Fruit fly (Drosophila melanogaster) whole organism, embryonic: Measurements from ENCODE around the gene Nup153.

ENCODE experiments used
- CG12104 ChIP-seq: fragments of 200-800 bp; sonication (Bioruptor generic); optimal IDR thresholded peaks from 3 replicates; lab custom pipeline; 2016; ENCODE audit warnings: missing biosample characterization, missing genetic modification characterization
- CG17912 ChIP-seq: fragments of 200-800 bp; sonication (Bioruptor generic); optimal IDR thresholded peaks from 2 replicates; lab custom pipeline; 2018; ENCODE audit warnings: missing biosample characterization, mild to moderate bottlenecking, missing genetic modification characterization
- CG4820 ChIP-seq: fragments of 200-800 bp; sonication (Bioruptor generic); optimal IDR thresholded peaks from 3 replicates; lab custom pipeline; 2016; ENCODE audit warnings: missing biosample characterization, missing genetic modification characterization
- CG8281 ChIP-seq: fragments of 200-800 bp; sonication (Bioruptor generic); optimal IDR thresholded peaks from 2 replicates; lab custom pipeline; 2018; ENCODE audit warnings: missing biosample characterization, mild to moderate bottlenecking, missing genetic modification characterization, moderate library complexity
- CG8478 ChIP-seq: fragments of >200 bp; optimal IDR thresholded peaks from 2 replicates; lab custom pipeline; 2018
- D19B ChIP-seq: fragments of 200-800 bp; sonication (Bioruptor generic); optimal IDR thresholded peaks from 2 replicates; lab custom pipeline; 2017; ENCODE audit warnings: missing biosample characterization, mild to moderate bottlenecking, missing genetic modification characterization
- Pdp1 ChIP-seq, 2 experiments: fragments of 200-800 bp; sonication (Bioruptor generic); optimal IDR thresholded peaks; 3 replicates each; lab custom pipeline; 2016; ENCODE audit warnings: missing biosample characterization in 2 of 2, missing genetic modification characterization in 2 of 2, mild to moderate bottlenecking in 1 of 2, moderate library complexity in 1 of 2
- Ravus ChIP-seq: fragments of 200-800 bp; sonication (Bioruptor generic); IDR thresholded peaks from 2 replicates; pipeline ENCODE4 v1.3.6; 2022; ENCODE audit warnings: missing biosample characterization, missing genetic modification characterization
- Tbp ChIP-seq: fragments of >200 bp; optimal IDR thresholded peaks from 2 replicates; lab custom pipeline; 2018; ENCODE audit warnings: missing biosample characterization, missing genetic modification characterization
- bab2 ChIP-seq: fragments of 200-800 bp; sonication (Bioruptor generic); optimal IDR thresholded peaks from 2 replicates; lab custom pipeline; 2016; ENCODE audit warnings: missing biosample characterization, missing genetic modification characterization
- dimm ChIP-seq: fragments of 200-800 bp; sonication (Bioruptor generic); IDR thresholded peaks from 2 replicates; pipeline ENCODE4 v1.3.6; 2022; ENCODE audit warnings: missing biosample characterization, missing genetic modification characterization
- mirr ChIP-seq: fragments of 200-800 bp; sonication (Bioruptor generic); optimal IDR thresholded peaks from 3 replicates; lab custom pipeline; 2018; ENCODE audit warnings: missing biosample characterization, mild to moderate bottlenecking, missing genetic modification characterization
- psq ChIP-seq: fragments of 200-800 bp; sonication (Bioruptor generic); optimal IDR thresholded peaks from 2 replicates; lab custom pipeline; 2017; ENCODE audit warnings: missing biosample characterization, missing genetic modification characterization
- tgo ChIP-seq: fragments of 200-800 bp; sonication (Bioruptor generic); IDR thresholded peaks from 3 replicates; pipeline ENCODE4 v1.3.6; 2022; ENCODE audit warnings: missing biosample characterization, missing genetic modification characterization

- no peak for TF ChIP-seq CG12104
- TF ChIP-seq Pdp1 (GFP tag; optimal IDR thresholded peaks at IDR 0.05; lab: Kevin White, UChicago), result no peak
- TF ChIP-seq CG8281 (tag; lab: Kevin White, UChicago), result no peak
- TF ChIP-seq tgo (GFP tag; lab: Robert Waterston, UW), result no peak
- no peak for TF ChIP-seq D19B (GFP tag; lab: Kevin White, UChicago)
- no peak for TF ChIP-seq CG8478
- TF ChIP-seq mirr (GFP tag; lab: Kevin White, UChicago), result no peak
- no peak for TF ChIP-seq bab2 (GFP tag; lab: Kevin White, UChicago)
- no peak for TF ChIP-seq Ravus (GFP tag; lab: Robert Waterston, UW)
- TF ChIP-seq CG4820, result no peak
- TF ChIP-seq dimm (GFP tag; lab: Robert Waterston, UW), result no peak
- TF ChIP-seq CG17912 (GFP tag; lab: Kevin White, UChicago), result no peak
- no peak for TF ChIP-seq Tbp
- TF ChIP-seq psq, result no peak
These were observed 23.9 kb upstream of the Nup153 start for dm6 chrX:16575097-16575496.
